Fruit fly (Drosophila melanogaster) whole organism, embryonic: Measurements from ENCODE around the gene CG13912.

Experiments
- Atf6 ChIP-seq: fragments of 200-800 bp; sonication (Bioruptor generic); IDR thresholded peaks from 2 replicates; pipeline ENCODE4 v1.3.6; 2022; ENCODE audit warnings: missing biosample characterization, missing genetic modification characterization
- Awh ChIP-seq: fragments of 200-800 bp; sonication (Bioruptor generic); IDR thresholded peaks from 2 replicates; pipeline ENCODE4, ENCODE4 v1.3.6; 2022; ENCODE audit warnings: missing biosample characterization, missing genetic modification characterization
- CG10366 ChIP-seq: fragments of 200-800 bp; sonication (Bioruptor generic); IDR thresholded peaks from 2 replicates; pipeline ENCODE4 v1.3.6; 2022; ENCODE audit warnings: missing biosample characterization, missing genetic modification characterization
- CG13894 ChIP-seq: fragments of 200-800 bp; sonication (Bioruptor generic); optimal IDR thresholded peaks from 3 replicates; lab custom pipeline; 2018; ENCODE audit warnings: missing biosample characterization, mild to moderate bottlenecking, missing genetic modification characterization, moderate library complexity
- CG15073 ChIP-seq: fragments of 200-800 bp; sonication (Bioruptor generic); optimal IDR thresholded peaks from 2 replicates; lab custom pipeline; 2016; ENCODE audit warnings: missing biosample characterization, missing genetic modification characterization
- CG1603 ChIP-seq: fragments of 200-800 bp; sonication (Bioruptor generic); optimal IDR thresholded peaks from 2 replicates; lab custom pipeline; 2019; ENCODE audit warnings: missing biosample characterization, mild to moderate bottlenecking, missing genetic modification characterization, moderate library complexity
- CG16779 ChIP-seq: fragments of 200-800 bp; sonication (Bioruptor generic); IDR thresholded peaks from 2 replicates; pipeline ENCODE4 v1.3.6; 2022; ENCODE audit warnings: missing biosample characterization, missing genetic modification characterization
- CG17802 ChIP-seq: fragments of 200-800 bp; sonication (Bioruptor generic); optimal IDR thresholded peaks from 2 replicates; lab custom pipeline; 2018; ENCODE audit warnings: missing biosample characterization, mild to moderate bottlenecking, missing genetic modification characterization, moderate library complexity
- CG30403 ChIP-seq: fragments of 200-800 bp; sonication (Bioruptor generic); optimal IDR thresholded peaks from 3 replicates; lab custom pipeline; 2016; ENCODE audit warnings: missing biosample characterization, missing genetic modification characterization
- CG31388 ChIP-seq: fragments of 200-800 bp; sonication (Bioruptor generic); optimal IDR thresholded peaks from 2 replicates; lab custom pipeline; 2016; ENCODE audit warnings: missing biosample characterization, missing genetic modification characterization
- CG32532 ChIP-seq: fragments of 200-800 bp; sonication (Bioruptor generic); IDR thresholded peaks from 2 replicates; pipeline ENCODE4 v1.3.6; 2022; ENCODE audit warnings: missing biosample characterization, missing genetic modification characterization
- CG9215 ChIP-seq: fragments of 200-800 bp; sonication (Bioruptor generic); IDR thresholded peaks from 2 replicates; pipeline ENCODE4 v1.3.6; 2022; ENCODE audit warnings: missing biosample characterization, missing genetic modification characterization
- D19B ChIP-seq: fragments of 200-800 bp; sonication (Bioruptor generic); optimal IDR thresholded peaks from 2 replicates; lab custom pipeline; 2017; ENCODE audit warnings: missing biosample characterization, mild to moderate bottlenecking, missing genetic modification characterization
- E2f1 ChIP-seq: fragments of 200-800 bp; sonication (Bioruptor generic); IDR thresholded peaks from 2 replicates; pipeline ENCODE4 v1.3.6; 2022; ENCODE audit warnings: missing biosample characterization, missing genetic modification characterization
- Hmr ChIP-seq: fragments of 200-800 bp; sonication (Bioruptor generic); optimal IDR thresholded peaks from 3 replicates; lab custom pipeline; 2017; ENCODE audit warnings: mild to moderate bottlenecking, missing biosample characterization, missing genetic modification reagents, missing genetic modification characterization
- Hr78 ChIP-seq, 2 experiments: fragments of 200-800 bp in 1 of 2; fragments of >200 bp in 1 of 2; sonication (Bioruptor generic) in 1 of 2; optimal IDR thresholded peaks; 2 replicates each; lab custom pipeline; 2017 to 2019; ENCODE audit warnings: missing biosample characterization in 2 of 2, missing genetic modification characterization in 2 of 2, mild to moderate bottlenecking in 1 of 2, moderate library complexity in 1 of 2
- Lpt ChIP-seq: fragments of >200 bp; optimal IDR thresholded peaks from 2 replicates; lab custom pipeline; 2018; ENCODE audit warnings: missing biosample characterization, missing genetic modification characterization
- Ravus ChIP-seq: fragments of 200-800 bp; sonication (Bioruptor generic); IDR thresholded peaks from 2 replicates; pipeline ENCODE4 v1.3.6; 2022; ENCODE audit warnings: missing biosample characterization, missing genetic modification characterization
- Rfx ChIP-seq: fragments of 200-800 bp; sonication (Bioruptor generic); IDR thresholded peaks from 2 replicates; pipeline ENCODE4 v1.3.6; 2022; ENCODE audit warnings: missing biosample characterization, missing genetic modification characterization
- Xrp1 ChIP-seq: fragments of 200-800 bp; sonication (Bioruptor generic); IDR thresholded peaks from 2 replicates; pipeline ENCODE4 v1.3.6; 2022; ENCODE audit warnings: missing biosample characterization, missing genetic modification characterization
- abd-A ChIP-seq: fragments of 200-800 bp; sonication (Bioruptor generic); optimal IDR thresholded peaks from 3 replicates; lab custom pipeline; 2019; ENCODE audit warnings: missing biosample characterization, mild to moderate bottlenecking, missing genetic modification characterization, moderate library complexity
- bab2 ChIP-seq: fragments of 200-800 bp; sonication (Bioruptor generic); optimal IDR thresholded peaks from 2 replicates; lab custom pipeline; 2016; ENCODE audit warnings: missing biosample characterization, missing genetic modification characterization
- bcd ChIP-seq: fragments of 200-800 bp; sonication (Bioruptor generic); optimal IDR thresholded peaks from 2 replicates; lab custom pipeline; 2017; ENCODE audit warnings: missing biosample characterization, mild to moderate bottlenecking, missing genetic modification characterization
- chinmo ChIP-seq: fragments of 200-800 bp; sonication (Bioruptor generic); IDR thresholded peaks from 4 replicates; pipeline ENCODE4 v1.3.6; 2022; ENCODE audit warnings: missing biosample characterization, missing genetic modification characterization; ENCODE audit not compliant: partially characterized antibody
- ci ChIP-seq: fragments of 200-800 bp; sonication (Bioruptor generic); IDR thresholded peaks from 3 replicates; pipeline ENCODE4 v1.3.6; 2022; ENCODE audit warnings: missing biosample characterization, missing genetic modification characterization
- disco-r ChIP-seq: fragments of 200-800 bp; sonication (Bioruptor generic); optimal IDR thresholded peaks from 2 replicates; lab custom pipeline; 2016; ENCODE audit warnings: missing biosample characterization, missing genetic modification characterization
- dpn ChIP-seq, 2 experiments: fragments of 200-800 bp; sonication (Bioruptor generic); optimal IDR thresholded peaks; 3 replicates each; lab custom pipeline; 2016; ENCODE audit warnings: missing biosample characterization in 2 of 2, missing genetic modification characterization in 2 of 2
- esg ChIP-seq: fragments of 200-800 bp; sonication (Bioruptor generic); conservative IDR thresholded peaks from 2 replicates; pipeline ENCODE4 v1.3.6; 2022; ENCODE audit warnings: missing biosample characterization, missing genetic modification characterization
- gce ChIP-seq: fragments of 200-800 bp; sonication (Bioruptor generic); IDR thresholded peaks from 3 replicates; pipeline ENCODE4 v1.3.6; 2022; ENCODE audit warnings: missing biosample characterization, missing genetic modification characterization
- gem ChIP-seq: fragments of 200-800 bp; sonication (Bioruptor generic); optimal IDR thresholded peaks from 2 replicates; lab custom pipeline; 2019; ENCODE audit warnings: missing biosample characterization, mild to moderate bottlenecking, missing genetic modification characterization, moderate library complexity
- ind ChIP-seq: fragments of 200-800 bp; sonication (Bioruptor generic); optimal IDR thresholded peaks from 3 replicates; lab custom pipeline; 2016; ENCODE audit warnings: missing biosample characterization, missing genetic modification characterization
- inv ChIP-seq: fragments of 200-800 bp; sonication (Bioruptor generic); IDR thresholded peaks from 2 replicates; pipeline ENCODE4 v1.3.6; 2022; ENCODE audit warnings: missing biosample characterization, missing genetic modification characterization; ENCODE audit not compliant: partially characterized antibody
- jumu ChIP-seq: fragments of 200-800 bp; sonication (Bioruptor generic); optimal IDR thresholded peaks from 3 replicates; lab custom pipeline; 2016; ENCODE audit warnings: missing biosample characterization, missing genetic modification characterization
- ken ChIP-seq: fragments of 200-800 bp; sonication (Bioruptor generic); IDR thresholded peaks from 3 replicates; pipeline ENCODE4 v1.3.6; 2022; ENCODE audit warnings: missing biosample characterization, missing genetic modification characterization
- lov ChIP-seq, 2 experiments: fragments of 200-800 bp in 1 of 2; fragments of >200 bp in 1 of 2; sonication (Bioruptor generic) in 1 of 2; IDR thresholded peaks in 1 of 2; optimal IDR thresholded peaks in 1 of 2; 2 replicates in 1 of 2; 3 replicates in 1 of 2; pipeline versions ENCODE4 v1.3.6 to Lab custom; 2017 to 2022; ENCODE audit warnings: missing biosample characterization in 1 of 2, missing genetic modification characterization in 1 of 2
- pan ChIP-seq, 4 experiments: fragments of >200 bp in 3 of 4; fragments of 200-800 bp in 1 of 4; sonication (Bioruptor generic) in 1 of 4; optimal IDR thresholded peaks in 3 of 4; IDR thresholded peaks in 1 of 4; 2 replicates each; pipeline versions ENCODE4 v1.3.6 to Lab custom; 2017 to 2022; ENCODE audit warnings: missing biosample characterization in 2 of 4, missing genetic modification characterization in 2 of 4, mixed read lengths in 1 of 4
- prd ChIP-seq, 3 experiments: fragments of >200 bp in 2 of 3; fragments of 200-800 bp in 1 of 3; sonication (Bioruptor generic) in 1 of 3; optimal IDR thresholded peaks in 2 of 3; IDR thresholded peaks in 1 of 3; 2 replicates in 2 of 3; 3 replicates in 1 of 3; pipeline versions ENCODE4 v1.3.6 to Lab custom; 2017 to 2022; ENCODE audit warnings: missing biosample characterization in 1 of 3, missing genetic modification characterization in 1 of 3
- row ChIP-seq: fragments of 200-800 bp; sonication (Bioruptor generic); IDR thresholded peaks from 3 replicates; pipeline ENCODE4 v1.3.6; 2022; ENCODE audit warnings: missing biosample characterization, missing genetic modification characterization
- scrt ChIP-seq: fragments of 200-800 bp; sonication (Bioruptor generic); optimal IDR thresholded peaks from 2 replicates; lab custom pipeline; 2018; ENCODE audit warnings: missing biosample characterization, mild to moderate bottlenecking, missing genetic modification characterization, moderate library complexity
- slbo ChIP-seq: fragments of 200-800 bp; sonication (Bioruptor generic); IDR thresholded peaks from 2 replicates; pipeline ENCODE4 v1.3.6; 2022; ENCODE audit warnings: missing biosample characterization, missing genetic modification characterization
- sob ChIP-seq: fragments of 200-800 bp; sonication (Bioruptor generic); IDR thresholded peaks from 2 replicates; pipeline ENCODE4 v1.3.6; 2022; ENCODE audit warnings: missing biosample characterization, missing genetic modification characterization
- tll ChIP-seq, 2 experiments: fragments of 200-800 bp in 1 of 2; fragments of >200 bp in 1 of 2; sonication (Bioruptor generic) in 1 of 2; optimal IDR thresholded peaks; 2 replicates each; lab custom pipeline; 2017 to 2019; ENCODE audit warnings: missing biosample characterization in 2 of 2, missing genetic modification characterization in 2 of 2, mild to moderate bottlenecking in 1 of 2, moderate library complexity in 1 of 2
- vvl ChIP-seq: fragments of 200-800 bp; sonication (Bioruptor generic); IDR thresholded peaks from 2 replicates; pipeline ENCODE4 v1.3.6; 2022; ENCODE audit warnings: missing biosample characterization, missing genetic modification characterization
- zfh1 ChIP-seq: fragments of 200-800 bp; sonication (Bioruptor generic); IDR thresholded peaks from 3 replicates; pipeline ENCODE4 v1.3.6; 2022; ENCODE audit warnings: missing biosample characterization, missing genetic modification characterization
- zfh2 ChIP-seq: fragments of 200-800 bp; sonication (Bioruptor generic); optimal IDR thresholded peaks from 2 replicates; lab custom pipeline; 2016; ENCODE audit warnings: missing biosample characterization, missing genetic modification characterization

The CG13912 gene

DNA sequence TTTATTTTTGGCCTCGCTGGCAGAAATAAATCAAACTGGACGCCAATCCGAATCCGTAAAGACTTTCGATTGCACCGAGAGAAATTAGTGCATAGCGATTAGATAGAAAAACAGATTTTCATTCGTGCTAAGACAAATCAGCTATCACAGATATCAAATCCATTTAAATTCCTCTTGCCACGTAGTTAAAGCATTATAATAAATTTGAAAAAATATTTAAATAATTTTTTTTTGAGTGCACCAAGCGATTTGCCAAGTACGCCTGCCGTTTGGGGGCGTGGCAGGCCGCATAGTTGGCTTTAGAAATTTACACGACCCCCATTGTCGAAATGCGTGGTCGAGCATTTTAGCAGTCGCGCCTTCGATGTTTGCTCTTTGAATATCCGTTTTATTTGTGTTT, 37.7 kb upstream of the CG13912 start (continued):
- no peak for TF ChIP-seq CG17802 (tag; lab: Kevin White, UChicago)
- no peak for TF ChIP-seq disco-r (GFP tag; lab: Kevin White, UChicago)
- no peak for TF ChIP-seq CG16779 (GFP tag; lab: Robert Waterston, UW)
- TF ChIP-seq zfh2 (GFP tag; lab: Kevin White, UChicago) = peak; percentile 15
- TF ChIP-seq, all 482 proteins: peak for 186

DNA sequence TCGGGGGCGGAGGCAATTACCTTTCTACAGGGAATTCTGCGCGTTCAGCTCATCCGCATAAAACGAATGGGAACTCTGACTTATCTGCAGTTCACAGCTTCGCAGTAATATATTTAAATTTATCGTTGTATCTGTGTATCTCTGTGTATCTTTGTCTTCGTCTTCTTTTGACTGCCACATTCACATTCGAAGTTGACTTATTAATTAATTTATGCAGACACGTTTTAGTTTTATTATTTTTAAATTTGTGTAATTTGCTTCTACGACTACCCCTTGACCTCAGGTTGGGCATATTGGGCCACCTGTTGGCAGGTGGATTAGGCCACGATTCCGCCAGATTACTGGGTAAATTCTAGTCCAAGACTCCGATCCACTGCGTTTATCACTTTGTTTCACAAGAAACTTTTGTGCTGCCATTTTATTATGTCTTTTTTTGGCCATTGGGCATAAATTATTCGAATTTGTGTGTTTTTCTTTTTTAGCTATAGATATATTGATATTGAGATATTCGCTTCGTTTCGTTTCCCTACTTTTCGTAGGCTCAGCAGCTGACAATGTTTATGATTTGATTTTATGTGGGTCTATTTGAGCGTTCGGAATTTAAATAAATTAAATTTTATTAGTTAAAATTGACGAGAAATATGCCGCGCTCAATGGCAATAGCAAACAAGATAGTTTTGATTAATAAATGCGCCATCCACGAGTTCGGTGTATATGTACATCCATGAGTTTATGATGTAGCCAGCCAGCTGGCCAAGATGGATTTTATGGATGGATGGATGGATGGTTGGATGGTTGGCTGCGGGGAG, 36.6 kb upstream of the CG13912 start:
- TF ChIP-seq slbo (GFP tag; lab: Robert Waterston, UW) (peak; percentile 69), CG30403 (peak; percentile 20), bcd (GFP tag; lab: Kevin White, UChicago) (peak; percentile 26), D19B (peak; percentile 88), chinmo (GFP tag; lab: Robert Waterston, UW) (0 out of 4 replicates have a peak, but pooled peaks have one; percentile 70), Ravus (no peak), Awh (GFP tag; lab: Robert Waterston, UW) (no peak), E2f1 (GFP tag; lab: Robert Waterston, UW) (peak; percentile 33; the same call in 1 of the 2 replicates), ind (peak; percentile 39), row (GFP tag; lab: Robert Waterston, UW) (peak; percentile 63; the same call in 2 of the 3 replicates), lov (optimal IDR thresholded peaks at IDR 0.05; lab: Kevin White, UChicago) (no peak), lov (GFP tag; IDR thresholded peaks at IDR 0.05; lab: Robert Waterston, UW) (0 out of 3 replicates have a peak, but pooled peaks have one; percentile 57), prd (optimal IDR thresholded peaks at IDR 0.05; lab: Kevin White, UChicago) (no peak), prd (GFP tag; IDR thresholded peaks at IDR 0.05; lab: Robert Waterston, UW) (peak; percentile 46; the same call in 1 of the 3 replicates), tll (GFP tag; optimal IDR thresholded peaks at IDR 0.05; lab: Kevin White, UChicago) (no peak), CG31388 (GFP tag; lab: Kevin White, UChicago) (no peak), Hr78 (GFP tag; optimal IDR thresholded peaks at IDR 0.05; lab: Kevin White, UChicago) (peak in 1 of 2 experiments; percentile 12), jumu (GFP tag; lab: Kevin White, UChicago) (no peak), sob (peak; percentile 34; the same call in 1 of the 2 replicates), Lpt (GFP tag; lab: Kevin White, UChicago) (no peak), ci (GFP tag; lab: Robert Waterston, UW) (peak; percentile 16; the same call in 1 of the 3 replicates), CG32532 (GFP tag; lab: Robert Waterston, UW) (0 out of 2 replicates have a peak, but pooled peaks have one; percentile 29), vvl (GFP tag; lab: Robert Waterston, UW) (peak; percentile 72), bab2 (GFP tag; lab: Kevin White, UChicago) (peak; percentile 27), CG13894 (tag; lab: Kevin White, UChicago) (peak; percentile 20), CG15073 (no peak), abd-A (tag; lab: Kevin White, UChicago) (peak; percentile 94), Hmr (GFP tag; lab: Kevin White, UChicago) (peak; percentile 28), inv (GFP tag; lab: Robert Waterston, UW) (no peak), CG1603 (tag; lab: Kevin White, UChicago) (peak; percentile 2), Rfx (GFP tag; lab: Robert Waterston, UW) (peak; percentile 55; the same call in 1 of the 2 replicates), scrt (GFP tag; lab: Kevin White, UChicago) (no peak), gce (GFP tag; lab: Robert Waterston, UW) (no peak), CG10366 (GFP tag; lab: Robert Waterston, UW) (no peak), ken (no peak), gem (tag; lab: Kevin White, UChicago) (peak; percentile 24), dpn (GFP tag; optimal IDR thresholded peaks at IDR 0.05; lab: Kevin White, UChicago) (peak; percentile 4 to 18), pan (optimal IDR thresholded peaks at IDR 0.05; lab: Kevin White, UChicago) (no peak), pan (GFP tag; optimal IDR thresholded peaks at IDR 0.05 in 1 of 2, IDR thresholded peaks at IDR 0.05 in 1 of 2) (peak in 1 of 2 experiments; percentile 22), esg (0 out of 2 replicates have a peak, but pooled peaks have one; percentile 12), CG9215 (GFP tag; lab: Robert Waterston, UW) (no peak), Atf6 (GFP tag; lab: Robert Waterston, UW) (no peak), zfh1 (peak; percentile 35; the same call in 1 of the 3 replicates), Xrp1 (GFP tag; lab: Robert Waterston, UW) (no peak)
